Fruit fly (Drosophila melanogaster): ENCODE measurements around the gene gpp.

dm6 chr3R:6368550-6369238, 38.0 kb upstream of the gpp start, which contains the start of gene CG10286:
- no peak for TF ChIP-seq CG4496 (GFP tag; IDR thresholded peaks at IDR 0.05)
- TF ChIP-seq Snoo (tag; optimal IDR thresholded peaks at IDR 0.05) = no peak
- TF ChIP-seq CG12605 (GFP tag; IDR thresholded peaks at IDR 0.05) = no peak
- TF ChIP-seq Ets98B (GFP tag; IDR thresholded peaks at IDR 0.05) = no peak
- TF ChIP-seq Pif1A (GFP tag; optimal IDR thresholded peaks at IDR 0.05) = no peak
- no peak for TF ChIP-seq EcR (GFP tag; optimal IDR thresholded peaks at IDR 0.05)
- no peak for TF ChIP-seq gl (tag; optimal IDR thresholded peaks at IDR 0.05)
- no peak for TF ChIP-seq Pif1B (GFP tag; optimal IDR thresholded peaks at IDR 0.05)
- no peak for TF ChIP-seq CG32121 (GFP tag; IDR thresholded peaks at IDR 0.05)
- TF ChIP-seq CG34367 (tag; optimal IDR thresholded peaks at IDR 0.05) = no peak
- no peak for TF ChIP-seq CG8159 (tag; optimal IDR thresholded peaks at IDR 0.05)
- TF ChIP-seq CG13204 (GFP tag; optimal IDR thresholded peaks at IDR 0.05) = no peak
- no peak for TF ChIP-seq fd96Ca (GFP tag; IDR thresholded peaks at IDR 0.05)
- peak; percentile 16 for TF ChIP-seq CG15710 (tag; optimal IDR thresholded peaks at IDR 0.05)
